Worm (Caenorhabditis elegans): ENCODE data around the gene W08A12.2.

DNA sequence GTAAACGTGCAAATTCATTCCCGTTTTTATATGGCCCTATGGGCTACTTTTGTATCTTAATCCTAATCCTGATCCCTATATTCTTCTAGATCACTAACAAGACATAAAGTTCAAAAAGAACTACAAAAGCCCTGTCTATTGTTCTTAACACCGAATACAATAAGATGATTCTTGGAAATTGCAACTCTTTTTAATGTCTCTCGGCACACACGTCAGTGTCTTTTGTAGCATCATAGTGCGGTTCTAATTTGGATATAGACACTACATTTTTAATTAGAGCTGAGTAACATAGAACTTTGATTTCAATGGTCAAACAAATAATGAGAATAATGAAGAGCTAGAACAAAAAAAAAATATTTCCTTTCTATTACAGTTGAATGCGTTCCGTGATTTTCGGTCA lies 45.8 kb downstream of the W08A12.2 start:
- TF ChIP-seq Y105C5A.15 (GFP tag; IDR thresholded peaks at IDR 0.05) = no peak
- no peak for TF ChIP-seq rbr-2 (tag; optimal IDR thresholded peaks at IDR 0.05)
- no peak for TF ChIP-seq unc-130 (GFP tag; optimal IDR thresholded peaks at IDR 0.05)
- no peak for TF ChIP-seq lir-3 (tag; optimal IDR thresholded peaks at IDR 0.05)
- TF ChIP-seq madf-9 (GFP tag; conservative IDR thresholded peaks at IDR 0.05) = no peak
- no peak for TF ChIP-seq nhr-28 (tag; optimal IDR thresholded peaks at IDR 0.05)
- TF ChIP-seq snpc-4 (tag; optimal IDR thresholded peaks at IDR 0.05) = no peak
- TF ChIP-seq nhr-11 (tag; optimal IDR thresholded peaks at IDR 0.05) = no peak
- TF ChIP-seq daf-16 (GFP tag; optimal IDR thresholded peaks at IDR 0.05) = no peak
- no peak for TF ChIP-seq daf-16 (tag; optimal IDR thresholded peaks at IDR 0.05)
- TF ChIP-seq nhr-76 (tag; optimal IDR thresholded peaks at IDR 0.05) = no peak
- TF ChIP-seq sdz-12 (GFP tag; optimal IDR thresholded peaks at IDR 0.05) = no peak
